Worm (Caenorhabditis elegans): ENCODE measurements around the gene F21G4.1.

DNA sequence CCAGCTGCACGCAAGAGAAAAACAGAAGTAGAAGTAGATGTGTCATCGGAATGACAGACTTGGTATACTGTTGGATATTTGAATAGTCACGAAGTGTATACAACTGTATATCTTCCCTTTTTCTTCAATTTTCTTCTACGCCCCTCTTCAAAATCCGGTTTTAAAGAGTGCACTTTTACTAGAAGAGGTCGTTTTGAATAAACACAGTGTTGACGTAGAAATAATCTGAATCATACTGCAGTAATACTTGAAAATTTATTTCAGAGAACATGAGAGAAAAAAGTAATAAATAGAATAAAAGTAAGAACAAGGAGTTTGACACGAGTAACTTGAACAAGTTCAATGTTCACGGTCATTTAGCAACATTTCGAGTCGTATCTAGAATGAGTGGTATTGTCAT is 19.6 kb downstream of the F21G4.1 start, which contains the start of gene R07B1.8:
- no peak for TF ChIP-seq lin-13 (GFP tag; optimal IDR thresholded peaks at IDR 0.05)
- TF ChIP-seq nhr-25 (tag; optimal IDR thresholded peaks at IDR 0.05) = no peak
- no peak for TF ChIP-seq unc-39 (tag; optimal IDR thresholded peaks at IDR 0.05)
- no peak for TF ChIP-seq elt-1 (tag; optimal IDR thresholded peaks at IDR 0.05)
